Fruit fly (Drosophila melanogaster) whole organism, embryonic: ENCODE measurements around the gene CG33695.

ENCODE experiments used
- B-H2 ChIP-seq: fragments of 200-800 bp; sonication (Bioruptor generic); optimal IDR thresholded peaks from 2 replicates; lab custom pipeline; 2018; ENCODE audit warnings: missing biosample characterization, mild to moderate bottlenecking, missing genetic modification characterization
- BtbVII ChIP-seq: fragments of 200-800 bp; sonication (Bioruptor generic); optimal IDR thresholded peaks from 3 replicates; lab custom pipeline; 2017; ENCODE audit warnings: missing biosample characterization, mild to moderate bottlenecking, missing genetic modification characterization
- CG10543 ChIP-seq: fragments of 200-800 bp; sonication (Bioruptor generic); optimal IDR thresholded peaks from 3 replicates; lab custom pipeline; 2017; ENCODE audit warnings: missing biosample characterization, mild to moderate bottlenecking, missing genetic modification characterization, moderate library complexity
- CG12659 ChIP-seq: fragments of 200-800 bp; sonication (Bioruptor generic); optimal IDR thresholded peaks from 3 replicates; lab custom pipeline; 2017; ENCODE audit warnings: mild to moderate bottlenecking, missing biosample characterization, missing genetic modification reagents, missing genetic modification characterization
- CG12744 ChIP-seq: fragments of 200-800 bp; sonication (Bioruptor generic); optimal IDR thresholded peaks from 2 replicates; lab custom pipeline; 2016; ENCODE audit warnings: missing biosample characterization, missing genetic modification characterization
- CG13296 ChIP-seq: fragments of 200-800 bp; sonication (Bioruptor generic); optimal IDR thresholded peaks from 3 replicates; lab custom pipeline; 2018; ENCODE audit warnings: missing biosample characterization, mild to moderate bottlenecking, missing genetic modification characterization
- CG13894 ChIP-seq: fragments of 200-800 bp; sonication (Bioruptor generic); optimal IDR thresholded peaks from 3 replicates; lab custom pipeline; 2018; ENCODE audit warnings: missing biosample characterization, mild to moderate bottlenecking, missing genetic modification characterization, moderate library complexity
- CG14014 ChIP-seq: fragments of 200-800 bp; sonication (Bioruptor generic); IDR thresholded peaks from 2 replicates; pipeline ENCODE4 v1.3.6; 2022; ENCODE audit warnings: missing biosample characterization, missing genetic modification characterization
- CG3163 ChIP-seq: fragments of 200-800 bp; sonication (Bioruptor generic); optimal IDR thresholded peaks from 3 replicates; lab custom pipeline; 2016; ENCODE audit warnings: missing biosample characterization, missing genetic modification characterization
- CG32532 ChIP-seq: fragments of 200-800 bp; sonication (Bioruptor generic); IDR thresholded peaks from 2 replicates; pipeline ENCODE4 v1.3.6; 2022; ENCODE audit warnings: missing biosample characterization, missing genetic modification characterization
- CG34376 ChIP-seq: fragments of 200-800 bp; sonication (Bioruptor generic); optimal IDR thresholded peaks from 2 replicates; lab custom pipeline; 2018; ENCODE audit warnings: missing biosample characterization, mild to moderate bottlenecking, missing genetic modification characterization
- CG42726 ChIP-seq: fragments of 200-800 bp; sonication (Bioruptor generic); IDR thresholded peaks from 2 replicates; pipeline ENCODE4 v1.3.6; 2022; ENCODE audit warnings: missing biosample characterization, missing genetic modification characterization; ENCODE audit not compliant: partially characterized antibody
- CG43689 ChIP-seq: fragments of 200-800 bp; sonication (Bioruptor generic); IDR thresholded peaks from 2 replicates; pipeline ENCODE4 v1.3.6; 2022; ENCODE audit warnings: missing biosample characterization, missing genetic modification characterization
- CG5180 ChIP-seq: fragments of 200-800 bp; sonication (Bioruptor generic); optimal IDR thresholded peaks from 3 replicates; lab custom pipeline; 2017; ENCODE audit warnings: missing biosample characterization, missing genetic modification characterization, mild to moderate bottlenecking, moderate library complexity, missing genetic modification reagents
- CG6689 ChIP-seq: fragments of 200-800 bp; sonication (Bioruptor generic); IDR thresholded peaks from 2 replicates; pipeline ENCODE4 v1.3.6; 2022; ENCODE audit warnings: missing biosample characterization, missing genetic modification characterization
- CG7928 ChIP-seq: fragments of 200-800 bp; sonication (Bioruptor generic); optimal IDR thresholded peaks from 2 replicates; lab custom pipeline; 2017; ENCODE audit warnings: missing biosample characterization, mild to moderate bottlenecking, missing genetic modification characterization
- Camta ChIP-seq: fragments of 200-800 bp; sonication (Bioruptor generic); optimal IDR thresholded peaks from 2 replicates; lab custom pipeline; 2016; ENCODE audit warnings: missing biosample characterization, missing genetic modification characterization
- Doc3 ChIP-seq: fragments of 200-800 bp; sonication (Bioruptor generic); IDR thresholded peaks from 3 replicates; pipeline ENCODE4 v1.3.6; 2022; ENCODE audit warnings: missing biosample characterization, missing genetic modification characterization; ENCODE audit not compliant: partially characterized antibody
- Drgx ChIP-seq: fragments of 200-800 bp; sonication (Bioruptor generic); IDR thresholded peaks from 2 replicates; pipeline ENCODE4 v1.3.6; 2022; ENCODE audit warnings: missing biosample characterization, missing genetic modification characterization
- E2f2 ChIP-seq: fragments of 200-800 bp; sonication (Bioruptor generic); IDR thresholded peaks from 2 replicates; pipeline ENCODE4 v1.3.6; 2022; ENCODE audit warnings: missing biosample characterization, missing genetic modification characterization
- ERR ChIP-seq: fragments of 200-800 bp; sonication (Bioruptor generic); optimal IDR thresholded peaks from 2 replicates; lab custom pipeline; 2016; ENCODE audit warnings: missing biosample characterization, missing genetic modification characterization
- GATAe ChIP-seq: fragments of 200-800 bp; sonication (Bioruptor generic); conservative IDR thresholded peaks from 2 replicates; pipeline ENCODE4 v1.3.6; 2022; ENCODE audit warnings: missing biosample characterization, missing genetic modification characterization
- Jarid2 ChIP-seq: fragments of 200-800 bp; sonication (Bioruptor generic); optimal IDR thresholded peaks from 3 replicates; lab custom pipeline; 2017; ENCODE audit warnings: mild to moderate bottlenecking, missing biosample characterization, missing genetic modification reagents, missing genetic modification characterization
- MTF-1 ChIP-seq: fragments of 200-800 bp; sonication (Bioruptor generic); optimal IDR thresholded peaks from 2 replicates; lab custom pipeline; 2018; ENCODE audit warnings: missing biosample characterization, mild to moderate bottlenecking, missing genetic modification characterization, borderline replicate concordance
- Meics ChIP-seq: fragments of 200-800 bp; sonication (Bioruptor generic); optimal IDR thresholded peaks from 2 replicates; lab custom pipeline; 2017; ENCODE audit warnings: missing biosample characterization, mild to moderate bottlenecking, missing genetic modification characterization
- NFAT ChIP-seq: fragments of 200-800 bp; sonication (Bioruptor generic); IDR thresholded peaks from 2 replicates; pipeline ENCODE4 v1.3.6; 2022; ENCODE audit warnings: missing biosample characterization, missing genetic modification characterization
- Stat92E ChIP-seq, 3 experiments: fragments of >200 bp in 2 of 3; fragments of 200-800 bp in 1 of 3; sonication (Bioruptor generic) in 1 of 3; optimal IDR thresholded peaks; 2 replicates each; lab custom pipeline; 2017 to 2019; ENCODE audit warnings: missing biosample characterization in 3 of 3, missing genetic modification characterization in 3 of 3, mild to moderate bottlenecking in 1 of 3, moderate library complexity in 1 of 3
- Trl ChIP-seq, 3 experiments: fragments of >200 bp in 2 of 3; fragments of 200-800 bp in 1 of 3; sonication (Bioruptor generic) in 1 of 3; optimal IDR thresholded peaks; 2 replicates in 1 of 3; 3 replicates in 2 of 3; lab custom pipeline; 2016 to 2017; ENCODE audit warnings: missing biosample characterization in 1 of 3, missing genetic modification characterization in 1 of 3
- al ChIP-seq: fragments of 200-800 bp; sonication (Bioruptor generic); IDR thresholded peaks from 2 replicates; pipeline ENCODE4 v1.3.6; 2022; ENCODE audit warnings: missing biosample characterization, missing genetic modification characterization
- amos ChIP-seq: fragments of 200-800 bp; sonication (Bioruptor generic); IDR thresholded peaks from 2 replicates; pipeline ENCODE4 v1.3.6; 2022; ENCODE audit warnings: missing biosample characterization, missing genetic modification characterization; ENCODE audit not compliant: partially characterized antibody
- aop ChIP-seq: fragments of 200-800 bp; sonication (Bioruptor generic); IDR thresholded peaks from 2 replicates; pipeline ENCODE4 v1.3.6; 2022; ENCODE audit warnings: missing biosample characterization, missing genetic modification characterization
- ci ChIP-seq: fragments of 200-800 bp; sonication (Bioruptor generic); IDR thresholded peaks from 3 replicates; pipeline ENCODE4 v1.3.6; 2022; ENCODE audit warnings: missing biosample characterization, missing genetic modification characterization
- cwo ChIP-seq: fragments of 200-800 bp; sonication (Bioruptor generic); optimal IDR thresholded peaks from 3 replicates; lab custom pipeline; 2017; ENCODE audit warnings: missing biosample characterization, missing genetic modification characterization, mild to moderate bottlenecking, moderate library complexity, missing genetic modification reagents
- gce ChIP-seq: fragments of 200-800 bp; sonication (Bioruptor generic); IDR thresholded peaks from 3 replicates; pipeline ENCODE4 v1.3.6; 2022; ENCODE audit warnings: missing biosample characterization, missing genetic modification characterization
- gro ChIP-seq: fragments of 200-800 bp; sonication (Bioruptor generic); optimal IDR thresholded peaks from 2 replicates; lab custom pipeline; 2016; ENCODE audit warnings: missing biosample characterization, missing genetic modification characterization
- knrl ChIP-seq: fragments of 200-800 bp; sonication (Bioruptor generic); IDR thresholded peaks from 3 replicates; pipeline ENCODE4 v1.3.6; 2022; ENCODE audit warnings: missing biosample characterization, missing genetic modification characterization; ENCODE audit not compliant: partially characterized antibody
- mld ChIP-seq: fragments of 200-800 bp; sonication (Bioruptor generic); IDR thresholded peaks from 3 replicates; pipeline ENCODE4 v1.3.6; 2022; ENCODE audit warnings: missing biosample characterization, missing genetic modification characterization; ENCODE audit not compliant: partially characterized antibody
- pb ChIP-seq: fragments of 200-800 bp; sonication (Bioruptor generic); optimal IDR thresholded peaks from 3 replicates; lab custom pipeline; 2016; ENCODE audit warnings: missing biosample characterization, missing genetic modification characterization
- pros ChIP-seq: fragments of 200-800 bp; sonication (Bioruptor generic); optimal IDR thresholded peaks from 3 replicates; lab custom pipeline; 2019; ENCODE audit warnings: missing biosample characterization, mild to moderate bottlenecking, missing genetic modification characterization, moderate library complexity
- rib ChIP-seq: fragments of 200-800 bp; sonication (Bioruptor generic); IDR thresholded peaks from 2 replicates; pipeline ENCODE4 v1.3.6; 2022; ENCODE audit warnings: missing biosample characterization, missing genetic modification characterization
- sd ChIP-seq: fragments of 200-800 bp; sonication (Bioruptor generic); optimal IDR thresholded peaks from 3 replicates; lab custom pipeline; 2018; ENCODE audit warnings: missing biosample characterization, mild to moderate bottlenecking, missing genetic modification characterization, moderate library complexity
- sr ChIP-seq: fragments of 200-800 bp; sonication (Bioruptor generic); IDR thresholded peaks from 3 replicates; pipeline ENCODE4 v1.3.6; 2022; ENCODE audit warnings: missing biosample characterization, missing genetic modification characterization
- stc ChIP-seq: fragments of 200-800 bp; sonication (Bioruptor generic); IDR thresholded peaks from 2 replicates; pipeline ENCODE4 v1.3.6; 2022; ENCODE audit warnings: missing biosample characterization, missing genetic modification characterization
- sug ChIP-seq: fragments of 200-800 bp; optimal IDR thresholded peaks from 2 replicates; lab custom pipeline; 2019; ENCODE audit warnings: missing biosample characterization, mild to moderate bottlenecking, missing genetic modification characterization, moderate library complexity
- vvl ChIP-seq: fragments of 200-800 bp; sonication (Bioruptor generic); IDR thresholded peaks from 2 replicates; pipeline ENCODE4 v1.3.6; 2022; ENCODE audit warnings: missing biosample characterization, missing genetic modification characterization
- z ChIP-seq: fragments of 200-800 bp; sonication (Bioruptor generic); IDR thresholded peaks from 3 replicates; pipeline ENCODE4 v1.3.6; 2022; ENCODE audit warnings: missing biosample characterization, missing genetic modification characterization
- zen2 ChIP-seq: fragments of 200-800 bp; sonication (Bioruptor generic); IDR thresholded peaks from 3 replicates; pipeline ENCODE4 v1.3.6; 2022; ENCODE audit warnings: missing biosample characterization, missing genetic modification characterization; ENCODE audit not compliant: partially characterized antibody

The CG33695 gene

dm6 chr2L:11271622-11272282 is 6.1 kb upstream of the CG33695 start (continued):
- TF ChIP-seq MTF-1 (GFP tag; lab: Kevin White, UChicago) (peak; percentile 10), CG32532 (peak; percentile 57; the same call in 1 of the 2 replicates), Trl (optimal IDR thresholded peaks at IDR 0.05; lab: Kevin White, UChicago) (peak; percentile 67 to 84), Trl (GFP tag; optimal IDR thresholded peaks at IDR 0.05; lab: Kevin White, UChicago) (peak; percentile 7), CG34376 (peak; percentile 79), cwo (GFP tag; lab: Kevin White, UChicago) (peak; percentile 96), stc (0 out of 2 replicates have a peak, but pooled peaks have one; percentile 33), sr (peak; percentile 99), CG10543 (GFP tag; lab: Kevin White, UChicago) (peak; percentile 90), ERR (GFP tag; lab: Kevin White, UChicago) (peak; percentile 36), rib (GFP tag; lab: Robert Waterston, UW) (peak; percentile 88), CG43689 (GFP tag; lab: Robert Waterston, UW) (no peak), mld (GFP tag; lab: Robert Waterston, UW) (0 out of 3 replicates have a peak, but pooled peaks have one; percentile 29), pros (GFP tag; lab: Kevin White, UChicago) (peak; percentile 66), CG12659 (peak; percentile 7), CG5180 (GFP tag; lab: Kevin White, UChicago) (no peak), CG42726 (0 out of 2 replicates have a peak, but pooled peaks have one; percentile 9), al (GFP tag; lab: Robert Waterston, UW) (no peak), BtbVII (GFP tag; lab: Kevin White, UChicago) (peak; percentile 86), CG13296 (GFP tag; lab: Kevin White, UChicago) (peak; percentile 26), sug (tag; lab: Kevin White, UChicago) (peak; percentile 81), Camta (GFP tag; lab: Kevin White, UChicago) (no peak), B-H2 (GFP tag; lab: Kevin White, UChicago) (peak; percentile 38), GATAe (GFP tag; lab: Robert Waterston, UW) (peak; percentile 56; the same call in 1 of the 2 replicates), gro (GFP tag; lab: Kevin White, UChicago) (peak; percentile 38), Drgx (GFP tag; lab: Robert Waterston, UW) (peak; percentile 31; the same call in 1 of the 2 replicates), CG12744 (no peak), CG14014 (peak; percentile 43; the same call in 1 of the 2 replicates), Doc3 (GFP tag; lab: Robert Waterston, UW) (0 out of 3 replicates have a peak, but pooled peaks have one; percentile 22), z (0 out of 3 replicates have a peak, but pooled peaks have one; percentile 47), Meics (GFP tag; lab: Kevin White, UChicago) (peak; percentile 34), pb (GFP tag; lab: Kevin White, UChicago) (peak; percentile 18), vvl (GFP tag; lab: Robert Waterston, UW) (peak; percentile 61; the same call in 1 of the 2 replicates), Stat92E (GFP tag; optimal IDR thresholded peaks at IDR 0.05; lab: Kevin White, UChicago) (no peak), CG13894 (tag; lab: Kevin White, UChicago) (peak; percentile 64), zen2 (GFP tag; lab: Robert Waterston, UW) (no peak), Jarid2 (peak; percentile 44), CG3163 (GFP tag; lab: Kevin White, UChicago) (peak; percentile 72), sd (tag; lab: Kevin White, UChicago) (peak; percentile 100), CG7928 (GFP tag; lab: Kevin White, UChicago) (peak; percentile 57), amos (GFP tag; lab: Robert Waterston, UW) (peak; percentile 24; the same call in 1 of the 2 replicates), knrl (GFP tag; lab: Robert Waterston, UW) (no peak), aop (GFP tag; lab: Robert Waterston, UW) (peak; percentile 3; the same call in 1 of the 2 replicates), CG6689 (GFP tag; lab: Robert Waterston, UW) (peak; percentile 77), ci (peak; percentile 46; the same call in 1 of the 3 replicates), E2f2 (GFP tag; lab: Robert Waterston, UW) (peak; percentile 86), gce (GFP tag; lab: Robert Waterston, UW) (0 out of 3 replicates have a peak, but pooled peaks have one; percentile 34), NFAT (0 out of 2 replicates have a peak, but pooled peaks have one; percentile 33)
